Fruit fly (Drosophila melanogaster) Kc167 (cell line): ENCODE results near the gene CG44040.

Experiments used
- Myc ChIP-seq: fragments of >200 bp; optimal IDR thresholded peaks from 2 replicates; lab custom pipeline; 2017; ENCODE audit warnings: missing external identifiers
- Sin3A ChIP-seq: fragments of >200 bp; optimal IDR thresholded peaks from 2 replicates; lab custom pipeline; 2018; ENCODE audit warnings: missing external identifiers
- h ChIP-seq: fragments of >200 bp; optimal IDR thresholded peaks from 3 replicates; lab custom pipeline; 2018; ENCODE audit warnings: missing external identifiers
- insv ChIP-seq: fragments of >200 bp; optimal IDR thresholded peaks from 3 replicates; lab custom pipeline; 2018; ENCODE audit warnings: missing external identifiers
- psq ChIP-seq: fragments of >200 bp; optimal IDR thresholded peaks from 2 replicates; lab custom pipeline; 2017; ENCODE audit warnings: missing external identifiers
- ttk ChIP-seq: sonication (Bioruptor generic); optimal IDR thresholded peaks from 2 replicates; lab custom pipeline; 2017; ENCODE audit warnings: missing external identifiers

The CG44040 gene

DNA sequence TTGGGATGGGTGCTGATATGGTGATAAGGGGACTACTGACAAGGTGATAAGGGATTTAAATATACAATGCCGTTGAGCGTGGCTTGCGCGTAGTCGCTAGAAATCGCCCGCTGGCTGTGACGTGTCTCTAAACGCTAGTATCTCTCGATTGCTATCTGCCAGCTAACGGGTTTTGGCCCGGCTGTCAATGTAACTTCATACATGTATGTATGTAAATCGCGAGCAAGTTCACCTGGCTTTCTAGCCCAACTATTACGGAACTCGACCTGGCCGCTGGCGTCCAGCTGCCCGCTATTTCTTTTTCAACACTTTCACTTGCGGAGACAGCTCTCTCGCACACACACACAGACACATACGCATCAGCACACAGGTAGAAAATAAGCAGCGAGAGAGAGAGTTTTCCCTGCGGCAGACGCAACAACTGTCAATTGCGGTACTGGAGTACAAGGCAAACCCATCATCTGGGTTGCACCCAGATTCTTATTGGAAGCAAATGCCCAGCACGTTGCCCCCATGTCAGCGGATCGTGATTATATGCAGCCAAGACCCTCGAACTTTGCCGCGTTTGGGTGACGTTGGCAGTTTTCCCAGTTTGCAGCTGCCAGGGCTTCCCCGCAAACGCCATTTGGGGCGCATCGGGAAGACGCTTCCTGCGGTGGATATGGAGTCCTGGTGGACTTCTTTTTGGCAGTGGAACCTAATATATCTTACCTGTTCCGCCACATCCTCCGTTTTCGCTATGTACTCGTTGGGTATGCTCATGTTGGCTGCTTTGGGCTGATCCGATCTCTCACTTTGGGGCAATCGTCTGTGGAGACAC is 25.2 kb downstream of the CG44040 start:
- TF ChIP-seq ttk (lab: Kevin White, UChicago) (no peak), Sin3A (lab: Kevin White, UChicago) (no peak), h (no peak), insv (lab: Kevin White, UChicago) (no peak), psq (lab: Kevin White, UChicago) (no peak), Myc (no peak)

DNA sequence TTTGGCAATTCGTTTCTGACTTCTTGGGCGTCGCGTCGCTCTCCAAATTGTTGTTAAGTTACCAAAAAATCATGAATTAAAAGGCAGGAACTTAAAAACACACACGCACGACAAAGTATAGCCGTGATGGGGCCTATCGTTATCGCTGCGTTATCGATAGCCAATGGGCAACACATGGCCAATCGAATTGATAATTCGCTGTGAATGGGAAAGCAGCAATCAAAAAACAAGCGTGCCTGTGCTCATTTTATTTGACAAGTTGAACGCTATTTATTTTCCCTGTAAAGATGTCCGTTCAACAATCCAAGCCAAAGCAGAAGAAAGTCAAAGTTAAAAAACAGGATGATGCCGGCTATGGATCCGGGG is 25.8 kb downstream of the CG44040 start, which contains the start of the genes Surf4 and CG31301:
Gene Surf4 (minus strand): TSS at position 159 of the 366 bp plus-strand sequence.
Gene CG31301 (plus strand): TSS at position 188 of the 366 bp plus-strand sequence.
- no peak for TF ChIP-seq ttk (lab: Kevin White, UChicago)
- no peak for TF ChIP-seq Sin3A (lab: Kevin White, UChicago)
- no peak for TF ChIP-seq h
- TF ChIP-seq psq (lab: Kevin White, UChicago): no peak
- no peak for TF ChIP-seq Myc
- no peak for TF ChIP-seq insv (lab: Kevin White, UChicago)

DNA sequence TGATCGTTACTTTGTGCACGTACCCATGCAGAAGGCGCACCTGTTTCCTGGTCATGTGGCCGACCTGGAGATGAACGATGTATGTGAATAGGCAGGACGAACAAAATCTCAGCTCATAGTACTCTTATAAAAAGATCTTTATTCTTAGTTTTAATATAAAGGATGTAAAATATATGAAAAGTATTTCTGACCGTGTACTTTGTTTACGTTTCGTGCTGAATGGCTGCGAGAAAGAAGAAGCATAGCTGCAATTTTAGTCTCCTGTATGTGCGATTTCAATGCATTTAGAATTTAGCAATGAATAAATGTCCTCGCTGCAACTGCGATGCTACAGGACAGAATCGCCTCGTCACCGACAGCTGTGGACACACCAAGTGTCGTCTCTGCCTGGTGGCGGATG is 27.6 kb downstream of the CG44040 start, which contains the start of the genes CG42726 and CG42727:
Gene CG42726 (plus strand): TSS at position 227 of the 400 bp plus-strand sequence.
Gene CG42727 (plus strand): TSS at position 227 of the 400 bp plus-strand sequence.
- TF ChIP-seq Myc (no peak), Sin3A (lab: Kevin White, UChicago) (no peak), ttk (lab: Kevin White, UChicago) (no peak), h (no peak), insv (lab: Kevin White, UChicago) (no peak), psq (lab: Kevin White, UChicago) (no peak)

DNA sequence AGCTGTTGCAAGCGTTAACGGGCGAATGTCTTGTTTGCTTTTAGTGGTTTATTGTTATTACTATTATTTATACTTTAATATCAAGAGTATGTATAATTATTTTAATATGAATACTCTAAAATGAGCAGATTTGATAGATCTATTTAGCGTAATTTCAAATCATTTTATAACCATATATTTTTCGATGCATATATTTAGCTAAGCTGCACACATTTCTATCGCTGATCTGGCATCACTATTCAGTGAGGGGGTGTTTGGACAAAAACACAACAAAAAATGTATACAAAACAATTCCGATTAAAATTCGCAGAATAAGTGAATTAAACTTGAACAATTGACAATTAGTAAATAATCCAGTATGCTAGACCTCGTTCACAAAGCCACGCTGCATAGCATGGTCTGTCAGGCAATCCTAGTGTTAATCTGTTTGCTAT is 30.8 kb downstream of the CG44040 start, which contains the start of the genes Trs33 and Tmtc4:
Gene Trs33 (minus strand): TSS at position 3 of the 434 bp plus-strand sequence.
Gene Tmtc4 (plus strand): TSS at position 233 of the 434 bp plus-strand sequence.
- TF ChIP-seq Sin3A (lab: Kevin White, UChicago): no peak
- no peak for TF ChIP-seq h
- no peak for TF ChIP-seq psq (lab: Kevin White, UChicago)
- no peak for TF ChIP-seq insv (lab: Kevin White, UChicago)
- no peak for TF ChIP-seq Myc
- no peak for TF ChIP-seq ttk (lab: Kevin White, UChicago)

DNA sequence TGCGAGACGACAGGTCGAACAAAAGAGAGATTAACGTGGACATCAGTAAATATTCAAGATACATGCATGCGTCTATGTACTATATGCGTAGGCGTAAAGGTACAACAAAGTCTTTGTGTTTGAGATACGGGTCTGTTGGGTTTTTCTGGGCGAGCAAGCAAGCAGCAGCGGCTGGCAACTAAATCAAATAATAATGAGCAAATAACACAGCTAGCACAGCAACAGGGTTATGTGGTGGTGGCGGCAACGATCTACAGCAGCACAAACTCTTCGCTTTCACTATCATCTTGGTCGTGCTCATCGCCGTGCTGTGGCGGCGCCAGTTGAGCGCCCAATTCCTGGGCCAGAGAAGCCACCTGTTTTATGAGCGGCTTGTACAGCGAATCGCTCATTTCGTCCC is 33.8 kb downstream of the CG44040 start:
- TF ChIP-seq Sin3A (lab: Kevin White, UChicago): no peak
- TF ChIP-seq psq (lab: Kevin White, UChicago): no peak
- no peak for TF ChIP-seq insv (lab: Kevin White, UChicago)
- TF ChIP-seq h: no peak
- TF ChIP-seq ttk (lab: Kevin White, UChicago): no peak
- no peak for TF ChIP-seq Myc

DNA sequence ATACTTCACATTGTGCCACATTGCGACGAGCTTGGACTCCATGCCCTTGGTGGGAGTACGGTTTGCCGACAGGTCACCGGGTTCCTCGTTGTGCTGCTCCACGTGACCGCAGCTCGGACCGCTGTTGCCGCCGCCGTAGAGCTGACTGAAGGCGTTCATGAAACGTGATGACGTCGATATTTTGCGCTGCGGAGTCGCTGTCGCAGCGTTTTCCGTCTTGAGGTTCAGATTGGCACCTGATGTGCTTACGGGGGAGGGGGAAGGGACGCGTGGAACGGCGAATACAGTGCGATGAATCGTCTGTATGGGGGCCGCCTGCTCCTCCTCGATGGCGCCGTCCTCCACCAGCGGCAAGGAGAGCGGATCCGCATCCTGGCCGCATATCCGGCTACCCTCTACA is 36.0 kb downstream of the CG44040 start:
- TF ChIP-seq Sin3A (lab: Kevin White, UChicago) (no peak), h (no peak), psq (lab: Kevin White, UChicago) (no peak), ttk (lab: Kevin White, UChicago) (no peak), insv (lab: Kevin White, UChicago) (no peak), Myc (no peak)

DNA sequence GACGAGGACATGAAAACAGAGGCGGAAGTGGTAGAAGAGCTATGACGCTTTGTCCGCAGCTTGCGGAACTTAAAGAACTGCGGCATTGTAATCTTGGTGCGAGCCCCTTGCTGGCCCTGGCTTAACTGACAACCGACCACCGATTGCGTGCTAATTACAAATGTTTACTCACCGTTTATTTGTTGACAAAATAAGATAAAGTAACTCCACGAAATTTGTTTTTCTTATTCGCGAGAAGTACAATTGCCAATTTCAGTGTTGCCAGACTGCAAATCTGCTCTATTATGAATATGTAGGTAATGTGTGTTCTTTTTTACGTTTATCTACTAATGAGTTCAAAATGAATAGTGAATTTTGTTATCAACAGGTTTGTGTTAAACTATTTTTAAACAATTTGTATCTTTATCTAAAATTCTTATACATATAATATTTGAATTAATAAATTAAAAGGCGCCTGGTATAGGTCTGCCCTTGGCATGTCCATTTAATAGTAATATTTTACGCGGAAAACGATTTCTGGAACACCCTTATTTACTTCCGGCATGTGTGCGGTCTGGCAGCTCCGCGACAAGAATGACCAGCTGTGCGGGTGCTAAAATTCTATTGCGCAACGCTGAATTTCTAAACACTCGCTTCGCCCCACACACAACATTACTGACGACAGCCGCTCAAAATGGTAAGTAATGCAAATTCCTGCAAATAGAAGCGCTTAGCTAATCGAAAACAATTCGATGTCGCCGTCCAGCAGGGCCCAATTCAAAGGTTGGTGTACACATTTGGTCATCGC is 36.7 kb downstream of the CG44040 start, which contains the start of the genes Atg4b and Hibch:
Gene Atg4b (minus strand): TSS at position 280 of the 787 bp plus-strand sequence.
Gene Hibch (plus strand): TSS at position 585 of the 787 bp plus-strand sequence.
- TF ChIP-seq insv (lab: Kevin White, UChicago) (no peak), psq (lab: Kevin White, UChicago) (no peak), h (no peak), Sin3A (lab: Kevin White, UChicago) (no peak), ttk (lab: Kevin White, UChicago) (no peak), Myc (no peak)

DNA sequence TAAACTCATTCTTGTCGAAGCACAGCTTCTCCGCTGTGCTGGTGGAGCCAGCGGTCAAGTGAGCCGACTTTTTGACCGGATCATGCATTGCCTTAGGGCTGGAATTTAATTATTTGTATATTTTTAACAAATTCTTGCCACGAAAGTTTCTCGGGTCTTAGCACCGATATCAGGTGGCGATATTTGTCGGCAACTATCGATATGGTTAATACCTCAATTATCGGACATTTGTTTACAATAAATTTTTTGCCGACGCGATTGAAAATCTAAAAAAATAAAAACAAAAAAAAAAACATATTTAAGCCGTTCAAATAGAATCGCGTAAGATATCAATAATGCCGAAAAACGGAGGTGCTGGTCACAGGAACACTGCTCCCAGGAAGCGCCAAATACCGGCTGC is 41.3 kb downstream of the CG44040 start, which contains the start of the genes Cog2 and Trax:
Gene Cog2 (minus strand): TSS at position 168 of the 400 bp plus-strand sequence.
Gene Trax (plus strand): TSS at position 203 of the 400 bp plus-strand sequence.
- no peak for TF ChIP-seq Myc
- no peak for TF ChIP-seq Sin3A (lab: Kevin White, UChicago)
- no peak for TF ChIP-seq psq (lab: Kevin White, UChicago)
- no peak for TF ChIP-seq h
- no peak for TF ChIP-seq ttk (lab: Kevin White, UChicago)
- no peak for TF ChIP-seq insv (lab: Kevin White, UChicago)

DNA sequence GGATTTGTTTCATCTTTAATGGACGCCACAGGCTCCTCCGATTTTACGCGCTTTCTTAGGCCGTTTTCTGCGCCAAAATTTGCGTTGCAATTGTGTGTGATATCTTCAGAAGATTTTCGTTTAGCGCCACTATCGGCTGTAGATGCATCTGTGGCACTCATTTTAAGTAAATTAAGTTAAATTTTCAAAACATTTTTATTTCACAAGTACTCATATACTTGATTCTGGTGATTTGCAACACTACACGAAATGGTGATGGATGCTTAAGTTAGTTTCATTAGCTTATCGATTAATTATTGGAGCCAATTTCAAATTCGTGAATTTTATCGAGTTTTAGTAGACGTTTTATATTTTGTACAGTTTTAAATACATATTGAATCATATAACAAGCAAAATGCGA is 43.4 kb downstream of the CG44040 start, which contains the start of gene CG6171:
Gene CG6171 (minus strand): TSS at position 250 of the 400 bp plus-strand sequence.
- TF ChIP-seq Sin3A (lab: Kevin White, UChicago) (no peak), ttk (lab: Kevin White, UChicago) (no peak), insv (lab: Kevin White, UChicago) (no peak), h (no peak), psq (lab: Kevin White, UChicago) (no peak), Myc (no peak)

DNA sequence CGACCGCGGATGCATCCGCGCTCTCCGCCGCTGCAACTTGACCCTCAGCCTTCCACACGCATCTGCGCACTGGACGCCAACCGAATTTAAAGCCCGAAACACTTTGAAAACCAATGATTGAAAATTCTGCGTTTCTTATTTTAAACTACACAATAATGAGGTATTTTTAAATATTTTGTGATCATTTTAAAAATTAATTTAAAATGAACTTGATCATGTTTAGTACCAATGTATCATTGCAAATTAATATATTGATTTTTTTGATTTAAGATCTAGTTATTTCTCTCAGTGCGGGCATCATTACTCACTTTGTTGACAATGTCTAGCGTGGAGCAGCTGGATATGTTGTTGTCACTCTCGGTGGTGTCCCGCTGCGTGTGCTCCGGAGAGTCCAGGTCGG is 46.7 kb downstream of the CG44040 start:
- TF ChIP-seq h: no peak
- no peak for TF ChIP-seq Sin3A (lab: Kevin White, UChicago)
- TF ChIP-seq ttk (lab: Kevin White, UChicago): no peak
- TF ChIP-seq Myc: no peak
- TF ChIP-seq psq (lab: Kevin White, UChicago): no peak
- no peak for TF ChIP-seq insv (lab: Kevin White, UChicago)

DNA sequence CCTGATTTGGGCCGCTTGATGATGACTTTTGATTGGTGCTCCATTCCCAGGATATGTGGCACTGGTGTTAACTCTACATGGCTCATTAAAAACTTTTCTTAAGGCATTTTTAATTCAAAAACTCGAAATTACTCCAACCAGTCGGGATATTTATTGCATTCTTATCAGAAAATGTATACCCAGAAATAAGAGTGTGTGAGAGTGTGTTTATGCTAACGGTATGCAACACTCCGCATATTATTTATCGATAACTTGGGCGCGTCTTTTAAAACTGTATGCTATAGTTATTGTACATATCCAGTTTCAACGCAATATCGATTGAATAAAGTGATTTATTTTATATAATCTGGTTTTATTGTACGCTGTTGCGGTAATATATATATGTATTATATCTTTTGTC is 47.3 kb downstream of the CG44040 start, which contains the start of gene CG34404:
Gene CG34404 (minus strand): TSS at position 189 of the 400 bp plus-strand sequence.
- TF ChIP-seq psq (lab: Kevin White, UChicago) (no peak), h (no peak), Sin3A (lab: Kevin White, UChicago) (no peak), ttk (lab: Kevin White, UChicago) (no peak), insv (lab: Kevin White, UChicago) (no peak)
